Worm (Caenorhabditis elegans) whole organism, L4 larva: ENCODE results near the gene chat-1.

Source experiments
- Y105C5A.15 ChIP-seq: fragments of 200-800 bp; sonication (Bioruptor generic); IDR thresholded peaks from 2 replicates; pipeline ENCODE4 v1.3.6; 2022; ENCODE audit warnings: missing genetic modification characterization, missing compliant biosample characterization
- Y48G9A.11 ChIP-seq: fragments of 200-800 bp; sonication (Bioruptor generic); IDR thresholded peaks from 2 replicates; pipeline ENCODE4 v1.3.6; 2022; ENCODE audit warnings: missing genetic modification reagents, missing genetic modification characterization, missing compliant biosample characterization
- Y75B8A.6 ChIP-seq: fragments of 200-800 bp; sonication (Bioruptor generic); IDR thresholded peaks from 2 replicates; pipeline ENCODE4 v1.3.6; 2022; ENCODE audit warnings: missing genetic modification reagents, missing genetic modification characterization, missing compliant biosample characterization
- ZK546.5 ChIP-seq, 2 experiments: sonication (generic microtip); optimal IDR thresholded peaks; 2 replicates each; lab custom pipeline; 2017; ENCODE audit warnings: missing biosample characterization in 2 of 2, missing genetic modification characterization in 2 of 2
- aha-1 ChIP-seq: fragments of 150-350 bp; peaks from one replicate; lab custom pipeline; 2014; ENCODE audit warnings: missing biosample characterization, missing genetic modification characterization
- attf-4 ChIP-seq: sonication (generic microtip); optimal IDR thresholded peaks from 3 replicates; lab custom pipeline; 2017; ENCODE audit warnings: missing biosample characterization, missing genetic modification characterization
- ceh-20 ChIP-seq: fragments of 200-800 bp; sonication (Bioruptor generic); IDR thresholded peaks from 2 replicates; pipeline ENCODE4 v1.3.6; 2022; ENCODE audit warnings: missing genetic modification reagents, missing genetic modification characterization, missing compliant biosample characterization
- daf-19 ChIP-seq: fragments of 200-800 bp; sonication (Bioruptor generic); conservative IDR thresholded peaks from 2 replicates; pipeline ENCODE4 v1.3.6; 2022; ENCODE audit warnings: missing genetic modification characterization, missing compliant biosample characterization
- daf-8 ChIP-seq: fragments of 200-800 bp; sonication (Bioruptor generic); IDR thresholded peaks from 2 replicates; pipeline ENCODE4 v1.3.6; 2022; ENCODE audit warnings: missing genetic modification characterization, missing compliant biosample characterization
- dve-1 ChIP-seq: sonication (generic microtip); optimal IDR thresholded peaks from 2 replicates; lab custom pipeline; 2017; ENCODE audit warnings: antibody characterized with exemption, mild to moderate bottlenecking, missing genetic modification characterization, missing compliant biosample characterization; ENCODE audit not compliant: insufficient read depth
- egl-43 ChIP-seq: fragments of 200-800 bp; sonication (Bioruptor generic); IDR thresholded peaks from 2 replicates; pipeline ENCODE4 v1.3.6; 2022; ENCODE audit warnings: missing genetic modification reagents, missing genetic modification characterization, missing compliant biosample characterization
- fkh-10 ChIP-seq: fragments of 150-350 bp; optimal IDR thresholded peaks from 2 replicates; lab custom pipeline; 2014; ENCODE audit warnings: missing biosample characterization, missing genetic modification reagents, missing genetic modification characterization
- hif-1 ChIP-seq, 2 experiments: sonication (generic microtip); optimal IDR thresholded peaks; 2 replicates each; lab custom pipeline; 2016 to 2017; ENCODE audit warnings: missing compliant biosample characterization in 2 of 2, missing genetic modification characterization in 2 of 2, missing genetic modification reagents in 2 of 2, missing genotype in 2 of 2, mild to moderate bottlenecking in 1 of 2
- hlh-11 ChIP-seq: fragments of 200-800 bp; sonication (Bioruptor generic); optimal IDR thresholded peaks from 2 replicates; lab custom pipeline; 2018; ENCODE audit warnings: mild to moderate bottlenecking, missing genetic modification characterization, missing compliant biosample characterization
- hlh-30 ChIP-seq: sonication (generic microtip); optimal IDR thresholded peaks from 2 replicates; lab custom pipeline; 2017; ENCODE audit warnings: antibody characterized with exemption, mild to moderate bottlenecking, missing genetic modification characterization, missing compliant biosample characterization; ENCODE audit not compliant: insufficient read depth
- hmg-1.1 ChIP-seq: fragments of 200-800 bp; sonication (Bioruptor generic); IDR thresholded peaks from 2 replicates; pipeline ENCODE4 v1.3.6; 2022; ENCODE audit warnings: missing genetic modification reagents, missing genetic modification characterization, missing compliant biosample characterization
- jun-1 ChIP-seq: fragments of 150-350 bp; optimal IDR thresholded peaks from 2 replicates; lab custom pipeline; 2014; ENCODE audit warnings: missing biosample characterization, missing genetic modification reagents, missing genetic modification characterization
- lin-1 ChIP-seq: fragments of 200-800 bp; sonication (Bioruptor generic); IDR thresholded peaks from 2 replicates; pipeline ENCODE4 v1.3.6; 2022; ENCODE audit warnings: missing genetic modification reagents, missing genetic modification characterization, missing compliant biosample characterization
- lin-38 ChIP-seq: fragments of 200-800 bp; sonication (Bioruptor generic); IDR thresholded peaks from 2 replicates; pipeline ENCODE4 v1.3.6; 2022; ENCODE audit warnings: missing genetic modification reagents, missing genetic modification characterization, missing compliant biosample characterization
- lin-39 ChIP-seq: fragments of 150-350 bp; optimal IDR thresholded peaks from 2 replicates; lab custom pipeline; 2014; ENCODE audit warnings: missing biosample characterization, missing genetic modification reagents, missing genetic modification characterization
- mdl-1 ChIP-seq, 2 experiments: fragments of 150-350 bp in 1 of 2; sonication (generic microtip) in 1 of 2; optimal IDR thresholded peaks; 2 replicates each; lab custom pipeline; 2014 to 2017; ENCODE audit warnings: missing biosample characterization in 2 of 2, missing genetic modification characterization in 2 of 2
- mep-1 ChIP-seq: fragments of 150-350 bp; sonication (generic microtip); optimal IDR thresholded peaks from 3 replicates; lab custom pipeline; 2014; ENCODE audit warnings: missing biosample characterization, missing genetic modification characterization
- mes-2 ChIP-seq: sonication (generic microtip); optimal IDR thresholded peaks from 2 replicates; lab custom pipeline; 2016; ENCODE audit warnings: missing genotype, mild to moderate bottlenecking, missing genetic modification characterization, missing compliant biosample characterization; ENCODE audit not compliant: poor library complexity, severe bottlenecking
- mxl-3 ChIP-seq: fragments of 200-800 bp; sonication (Bioruptor generic); optimal IDR thresholded peaks from 2 replicates; lab custom pipeline; 2018; ENCODE audit warnings: mild to moderate bottlenecking, missing genetic modification characterization, missing compliant biosample characterization
- nhr-11 ChIP-seq: fragments of 150-350 bp; optimal IDR thresholded peaks from 2 replicates; lab custom pipeline; 2014; ENCODE audit warnings: missing biosample characterization, missing genetic modification characterization
- nhr-237 ChIP-seq: sonication (generic microtip); optimal IDR thresholded peaks from 2 replicates; lab custom pipeline; 2017; ENCODE audit warnings: missing biosample characterization, missing genetic modification characterization
- nhr-6 ChIP-seq: fragments of 150-350 bp; optimal IDR thresholded peaks from 2 replicates; lab custom pipeline; 2014; ENCODE audit warnings: missing biosample characterization, missing genetic modification characterization
- nhr-76 ChIP-seq: fragments of 150-350 bp; optimal IDR thresholded peaks from 2 replicates; lab custom pipeline; 2014; ENCODE audit warnings: missing biosample characterization, missing genetic modification characterization
- nhr-77 ChIP-seq: fragments of 150-350 bp; optimal IDR thresholded peaks from 2 replicates; lab custom pipeline; 2014; ENCODE audit warnings: missing biosample characterization, missing genetic modification characterization
- pha-4 ChIP-seq, 2 experiments: fragments of 150-350 bp in 1 of 2; fragments of 200-800 bp in 1 of 2; sonication (Bioruptor generic) in 1 of 2; IDR thresholded peaks in 1 of 2; optimal IDR thresholded peaks in 1 of 2; 2 replicates each; pipeline versions ENCODE4 v1.3.6 to Lab custom; 2014 to 2022; ENCODE audit warnings: missing genetic modification characterization in 2 of 2, missing genetic modification reagents in 2 of 2, missing biosample characterization in 1 of 2, missing compliant biosample characterization in 1 of 2
- php-3 ChIP-seq: fragments of 200-800 bp; sonication (Bioruptor generic); IDR thresholded peaks from 2 replicates; pipeline ENCODE4 v1.3.6; 2022; ENCODE audit warnings: missing genetic modification reagents, missing genetic modification characterization, missing compliant biosample characterization
- rbr-2 ChIP-seq: sonication (generic microtip); optimal IDR thresholded peaks from 2 replicates; lab custom pipeline; 2016; ENCODE audit warnings: missing genotype, missing genetic modification characterization, missing compliant biosample characterization
- set-16 ChIP-seq: fragments of 200-800 bp; sonication (Bioruptor generic); IDR thresholded peaks from 2 replicates; pipeline ENCODE4 v1.3.6; 2022; ENCODE audit warnings: missing genetic modification reagents, missing genetic modification characterization, missing compliant biosample characterization
- snpc-4 ChIP-seq: fragments of 150-350 bp; optimal IDR thresholded peaks from 2 replicates; lab custom pipeline; 2014; ENCODE audit warnings: missing biosample characterization, missing genetic modification characterization
- tra-1 ChIP-seq: fragments of 200-800 bp; sonication (Bioruptor generic); IDR thresholded peaks from 2 replicates; pipeline ENCODE4 v1.3.6; 2022; ENCODE audit warnings: missing genetic modification reagents, missing genetic modification characterization, missing compliant biosample characterization
- unc-39 ChIP-seq: sonication (generic microtip); optimal IDR thresholded peaks from 2 replicates; lab custom pipeline; 2017; ENCODE audit warnings: missing biosample characterization, missing genetic modification characterization
- vab-7 ChIP-seq: fragments of 200-800 bp; sonication (Bioruptor generic); IDR thresholded peaks from 2 replicates; pipeline ENCODE4 v1.3.6; 2022; ENCODE audit warnings: missing genetic modification reagents, missing genetic modification characterization, missing compliant biosample characterization
- zfp-3 ChIP-seq: fragments of 200-800 bp; sonication (Bioruptor generic); conservative IDR thresholded peaks from 2 replicates; pipeline ENCODE4 v1.3.6; 2022; ENCODE audit warnings: missing genetic modification reagents, missing genetic modification characterization, missing compliant biosample characterization
- zip-11 ChIP-seq: fragments of 200-800 bp; sonication (Bioruptor generic); IDR thresholded peaks from 2 replicates; pipeline ENCODE4 v1.3.6; 2022; ENCODE audit warnings: missing genetic modification characterization, missing compliant biosample characterization
- ztf-11 ChIP-seq: fragments of 150-350 bp; optimal IDR thresholded peaks from 2 replicates; lab custom pipeline; 2014; ENCODE audit warnings: missing biosample characterization, missing genetic modification characterization
- ztf-7 ChIP-seq: fragments of 150-350 bp; optimal IDR thresholded peaks from 2 replicates; lab custom pipeline; 2014; ENCODE audit warnings: missing biosample characterization, missing genetic modification characterization

Gene chat-1

DNA sequence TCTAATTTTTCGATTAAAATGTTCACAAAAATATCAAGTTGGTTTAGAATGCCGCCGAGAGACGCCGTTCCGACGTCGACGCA, at the start of gene chat-1:
Gene chat-1 (plus strand): TSS at position 48 of the 83 bp plus-strand sequence.
- TF ChIP-seq mep-1 (no peak), jun-1 (no peak), nhr-6 (tag; lab: Kevin White, UChicago) (no peak), egl-43 (GFP tag; lab: Robert Waterston, UW) (no peak), snpc-4 (tag; lab: Kevin White, UChicago) (no peak), Y75B8A.6 (no peak), php-3 (GFP tag; lab: Robert Waterston, UW) (no peak), tra-1 (no peak), ceh-20 (no peak), unc-39 (tag; lab: Kevin White, UChicago) (no peak), ztf-11 (no peak), daf-8 (GFP tag; lab: Robert Waterston, UW) (no peak), dve-1 (no peak), lin-39 (no peak), ZK546.5 (tag; optimal IDR thresholded peaks at IDR 0.05; lab: Kevin White, UChicago) (no peak), ztf-7 (tag; lab: Kevin White, UChicago) (no peak)

DNA sequence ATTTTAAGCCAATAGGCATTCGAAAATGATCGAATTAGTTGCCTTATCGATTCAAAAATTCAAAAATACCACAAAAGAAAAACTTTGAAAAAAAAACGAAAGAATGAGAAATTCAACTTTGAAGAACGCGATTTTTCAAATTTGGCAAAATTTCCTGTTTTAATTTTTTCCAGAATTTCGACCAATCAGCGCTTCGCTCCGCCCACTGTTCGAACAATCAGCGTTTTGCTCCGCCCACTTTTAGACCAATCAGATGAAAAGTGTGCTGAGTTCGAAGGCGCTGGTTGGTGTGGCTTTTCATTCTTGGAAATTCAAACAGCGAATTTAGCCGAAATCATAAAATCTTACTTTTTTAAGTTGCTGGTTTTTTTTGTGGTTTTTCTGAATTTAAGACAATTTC, 49.5 kb upstream of the chat-1 start:
- TF ChIP-seq aha-1 (tag; lab: Kevin White, UChicago) (peak; percentile 24), mep-1 (no peak)

DNA sequence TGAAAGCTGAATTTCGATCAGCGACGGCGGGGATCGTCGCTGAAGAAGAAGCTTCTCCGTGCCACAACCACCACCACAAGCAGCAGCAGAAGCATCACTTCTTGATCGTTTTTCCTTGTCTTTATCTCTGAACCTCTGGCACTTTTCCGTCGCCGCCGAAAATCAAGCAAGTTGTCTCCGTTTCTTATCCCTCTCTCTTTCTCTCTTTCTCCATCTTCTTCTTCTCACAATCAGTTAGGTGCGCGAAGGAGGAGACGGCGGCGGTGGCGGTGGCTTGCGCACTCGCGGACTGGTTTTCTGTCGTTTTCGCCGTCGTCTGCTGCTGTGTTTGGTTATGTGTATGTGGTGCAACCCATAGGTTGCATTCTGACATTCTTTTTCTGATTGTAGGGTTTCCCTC, 48.7 kb upstream of the chat-1 start:
- TF ChIP-seq aha-1 (tag; lab: Kevin White, UChicago), result peak; percentile 47
- no peak for TF ChIP-seq fkh-10 (GFP tag; lab: Kevin White, UChicago)
- TF ChIP-seq lin-38, result peak; percentile 22; the same call in 1 of the 2 replicates
- TF ChIP-seq mes-2 (tag; lab: Kevin White, UChicago), result peak; percentile 2
- peak; percentile 39 for TF ChIP-seq mep-1
- no peak for TF ChIP-seq nhr-77 (tag; lab: Kevin White, UChicago)
- peak; percentile 2 for TF ChIP-seq hlh-30 (tag; lab: Kevin White, UChicago)
- peak in 1 of 2 experiments; percentile 52 for TF ChIP-seq mdl-1 (tag; optimal IDR thresholded peaks at IDR 0.05; lab: Kevin White, UChicago)
- peak; percentile 68 for TF ChIP-seq mxl-3
- peak; percentile 37; the same call in 1 of the 2 replicates for TF ChIP-seq egl-43 (GFP tag; lab: Robert Waterston, UW)
- TF ChIP-seq hlh-11 (tag; lab: Kevin White, UChicago), result peak; percentile 59
- 0 out of 2 replicates have a peak, but pooled peaks have one; percentile 14 for TF ChIP-seq pha-4 (GFP tag; IDR thresholded peaks at IDR 0.05; lab: Robert Waterston, UW)
- no peak for TF ChIP-seq pha-4 (tag; optimal IDR thresholded peaks at IDR 0.05; lab: Kevin White, UChicago)
- peak; percentile 16; the same call in 1 of the 2 replicates for TF ChIP-seq lin-1
- no peak for TF ChIP-seq ceh-20
- peak; percentile 46 for TF ChIP-seq hmg-1.1 (GFP tag; lab: Robert Waterston, UW)
- TF ChIP-seq snpc-4 (tag; lab: Kevin White, UChicago), result no peak
- TF ChIP-seq rbr-2 (tag; lab: Kevin White, UChicago), result no peak
- no peak for TF ChIP-seq daf-19
- TF ChIP-seq set-16 (GFP tag; lab: Robert Waterston, UW), result peak; percentile 64
- TF ChIP-seq nhr-76 (tag; lab: Kevin White, UChicago), result no peak
- TF ChIP-seq dve-1, result no peak
- TF ChIP-seq hif-1 (tag; optimal IDR thresholded peaks at IDR 0.05; lab: Kevin White, UChicago), result no peak

DNA sequence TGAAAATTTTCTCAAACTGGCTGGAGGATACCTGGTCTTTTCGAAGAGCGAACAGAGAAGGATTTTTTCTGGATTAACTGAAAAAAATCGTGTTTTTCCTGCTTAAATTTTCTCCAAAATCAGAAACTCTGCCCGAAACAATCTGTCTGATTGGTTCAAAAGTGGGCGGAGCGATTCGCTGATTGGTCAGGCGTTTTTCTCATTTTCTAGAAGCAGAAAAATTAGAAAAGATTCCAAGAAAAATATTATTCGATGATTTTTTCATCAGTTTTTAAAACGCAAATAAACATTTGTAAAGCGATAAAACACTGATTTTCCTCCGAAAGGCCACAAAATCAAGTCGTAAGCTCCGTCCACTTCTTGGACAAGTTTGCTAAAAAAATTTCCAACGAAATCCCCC, 48.2 kb upstream of the chat-1 start:
- TF ChIP-seq zfp-3 (GFP tag; lab: Robert Waterston, UW) (no peak), unc-39 (tag; lab: Kevin White, UChicago) (no peak), zip-11 (GFP tag; lab: Robert Waterston, UW) (no peak), php-3 (GFP tag; lab: Robert Waterston, UW) (no peak), Y48G9A.11 (GFP tag; lab: Robert Waterston, UW) (no peak), Y75B8A.6 (no peak), ztf-7 (tag; lab: Kevin White, UChicago) (no peak), nhr-11 (no peak), vab-7 (GFP tag; lab: Robert Waterston, UW) (no peak), hlh-30 (tag; lab: Kevin White, UChicago) (no peak), nhr-237 (no peak), attf-4 (no peak), Y105C5A.15 (GFP tag; lab: Robert Waterston, UW) (no peak)
